Fruit fly (Drosophila melanogaster): ENCODE data around the gene Or10a.

DNA sequence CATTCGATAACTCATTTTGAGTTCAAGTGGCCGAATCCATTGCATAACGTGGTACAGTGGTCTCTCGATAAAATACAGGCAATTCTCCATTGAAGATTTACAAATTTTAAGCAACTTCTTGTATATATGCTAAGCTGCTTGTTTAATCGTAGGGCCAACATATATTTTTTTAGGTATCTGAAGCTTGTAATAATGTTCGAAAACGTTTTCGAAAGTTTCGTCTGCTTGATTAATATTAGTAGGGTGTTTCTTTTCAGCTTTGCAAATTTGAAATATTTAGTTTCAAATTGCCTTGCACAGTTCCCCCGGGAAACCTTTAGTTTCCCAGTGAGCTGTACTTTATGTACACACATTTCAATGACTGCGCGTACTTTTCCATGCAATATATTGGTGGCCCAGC is 37.5 kb downstream of the Or10a start:
- TF ChIP-seq achi (GFP tag; optimal IDR thresholded peaks at IDR 0.05), result no peak
- no peak for TF ChIP-seq CG10669 (GFP tag; optimal IDR thresholded peaks at IDR 0.05)
- no peak for TF ChIP-seq Blimp-1 (GFP tag; optimal IDR thresholded peaks at IDR 0.05)
- no peak for TF ChIP-seq CG6808 (GFP tag; optimal IDR thresholded peaks at IDR 0.05)
- TF ChIP-seq CG34406 (GFP tag; optimal IDR thresholded peaks at IDR 0.05), result no peak
- no peak for TF ChIP-seq topi (GFP tag; optimal IDR thresholded peaks at IDR 0.05)
- TF ChIP-seq Gug (GFP tag; IDR thresholded peaks at IDR 0.05), result no peak
- TF ChIP-seq Lpt (GFP tag; optimal IDR thresholded peaks at IDR 0.05), result no peak
- TF ChIP-seq CG11294 (GFP tag; IDR thresholded peaks at IDR 0.05), result no peak
- TF ChIP-seq Sox102F (GFP tag; optimal IDR thresholded peaks at IDR 0.05), result no peak
- no peak for TF ChIP-seq CG6276 (GFP tag; optimal IDR thresholded peaks at IDR 0.05)
- TF ChIP-seq Met (GFP tag; optimal IDR thresholded peaks at IDR 0.05), result no peak

Measured in whole organism, prepupa.